Worm (Caenorhabditis elegans): ENCODE results near the gene clec-45.

The clec-45 gene

DNA sequence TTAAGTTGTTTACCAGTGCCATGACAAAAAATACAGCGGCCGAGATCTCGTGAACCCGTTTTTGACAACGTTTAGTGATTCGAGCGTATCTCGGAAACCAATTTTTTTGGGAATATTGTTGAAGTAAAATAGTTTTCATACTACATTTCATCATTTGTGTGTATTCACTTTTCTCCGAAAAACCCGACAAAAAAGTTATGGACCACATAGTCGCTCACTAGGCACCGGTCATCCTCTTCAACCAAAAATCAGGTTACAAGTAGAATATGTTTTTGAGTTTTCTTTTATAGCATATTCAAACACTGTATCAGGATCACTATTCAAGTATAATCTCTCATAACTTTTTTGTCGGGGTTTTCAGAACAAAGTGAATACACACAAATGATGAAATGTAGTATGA is 3.8 kb downstream of the clec-45 start:
- TF ChIP-seq ctbp-1 (GFP tag; IDR thresholded peaks at IDR 0.05) = no peak
- TF ChIP-seq unc-62 (GFP tag; optimal IDR thresholded peaks at IDR 0.05 in 1 of 2) = peak in 1 of 2 experiments; percentile 92
- no peak for TF ChIP-seq unc-62 (tag; optimal IDR thresholded peaks at IDR 0.05)

DNA sequence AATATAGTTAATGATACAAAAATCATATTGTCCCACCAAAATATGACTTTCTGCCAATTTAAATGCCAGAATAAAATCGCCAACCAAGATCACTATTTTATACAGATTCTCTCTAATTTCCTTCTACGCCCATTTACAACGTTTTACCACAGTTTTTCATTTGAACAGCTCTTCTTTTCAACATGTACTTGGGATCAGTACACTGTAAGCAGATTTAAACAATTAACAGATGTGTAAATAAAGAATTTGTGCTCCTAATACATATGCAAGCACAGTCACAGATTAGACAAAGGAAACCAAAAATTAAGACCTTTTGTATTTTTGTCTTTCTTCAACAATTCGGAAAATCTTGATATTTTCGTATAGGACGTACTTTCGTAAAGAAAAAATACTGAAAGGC is 5.5 kb downstream of the clec-45 start, which contains the start of gene F07C4.11:
Gene F07C4.11, minus strand, starts transcription at position 101 of the 400 bp plus-strand sequence.
- TF ChIP-seq ceh-82 (tag; optimal IDR thresholded peaks at IDR 0.05) = no peak
- TF ChIP-seq vab-7 (GFP tag; IDR thresholded peaks at IDR 0.05) = no peak
- no peak for TF ChIP-seq F49E8.2 (tag; optimal IDR thresholded peaks at IDR 0.05; ENCODE audit: borderline replicate concordance)
- TF ChIP-seq madf-5 (GFP tag; IDR thresholded peaks at IDR 0.05) = no peak
- no peak for TF ChIP-seq ceh-32 (tag; optimal IDR thresholded peaks at IDR 0.05; ENCODE audit: poor library complexity)
- TF ChIP-seq T26A8.4 (GFP tag; IDR thresholded peaks at IDR 0.05) = no peak
- TF ChIP-seq ceh-62 (tag; optimal IDR thresholded peaks at IDR 0.05) = no peak
- TF ChIP-seq Y5F2A.4 (GFP tag; optimal IDR thresholded peaks at IDR 0.05) = no peak
- TF ChIP-seq lin-1 (GFP tag; IDR thresholded peaks at IDR 0.05) = no peak
- TF ChIP-seq daf-19 (GFP tag; conservative IDR thresholded peaks at IDR 0.05) = no peak
- no peak for TF ChIP-seq fos-1 (tag; optimal IDR thresholded peaks at IDR 0.05)
- no peak for TF ChIP-seq aha-1 (tag)
- no peak for TF ChIP-seq ama-1 (optimal IDR thresholded peaks at IDR 0.05)
- no peak for TF ChIP-seq nhr-76 (tag; optimal IDR thresholded peaks at IDR 0.05)
- TF ChIP-seq rbr-2 (tag; optimal IDR thresholded peaks at IDR 0.05) = no peak
- no peak for TF ChIP-seq Y75B8A.6 (GFP tag; IDR thresholded peaks at IDR 0.05)
- TF ChIP-seq nhr-41 (GFP tag; IDR thresholded peaks at IDR 0.05) = no peak

DNA sequence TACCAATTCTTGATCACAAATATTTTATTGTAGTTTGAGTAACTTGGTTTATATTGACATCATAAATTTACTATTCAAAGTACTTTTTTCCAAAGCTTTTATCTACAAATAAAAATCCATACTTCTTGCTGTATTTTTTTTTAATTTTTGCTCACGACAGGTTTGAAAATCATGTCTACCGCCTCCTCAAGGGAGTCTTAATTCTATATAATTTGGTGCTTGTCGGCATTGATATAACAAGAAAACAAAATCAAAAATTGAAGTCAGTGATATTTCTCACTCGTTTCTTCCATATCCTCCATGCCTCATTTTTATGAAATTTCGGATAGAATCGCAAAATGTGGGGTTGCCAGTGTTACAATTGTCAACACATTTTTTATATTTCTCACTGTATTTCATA is 7.6 kb downstream of the clec-45 start, which contains the start of gene str-47:
Gene str-47, plus strand, starts transcription at position 301 of the 400 bp plus-strand sequence.
- no peak for TF ChIP-seq pha-4 (GFP tag; IDR thresholded peaks at IDR 0.05)
- TF ChIP-seq pha-4 (tag; optimal IDR thresholded peaks at IDR 0.05) = no peak
- TF ChIP-seq gei-8 (GFP tag; optimal IDR thresholded peaks at IDR 0.05) = no peak
- TF ChIP-seq nhr-76 (tag; optimal IDR thresholded peaks at IDR 0.05) = no peak

DNA sequence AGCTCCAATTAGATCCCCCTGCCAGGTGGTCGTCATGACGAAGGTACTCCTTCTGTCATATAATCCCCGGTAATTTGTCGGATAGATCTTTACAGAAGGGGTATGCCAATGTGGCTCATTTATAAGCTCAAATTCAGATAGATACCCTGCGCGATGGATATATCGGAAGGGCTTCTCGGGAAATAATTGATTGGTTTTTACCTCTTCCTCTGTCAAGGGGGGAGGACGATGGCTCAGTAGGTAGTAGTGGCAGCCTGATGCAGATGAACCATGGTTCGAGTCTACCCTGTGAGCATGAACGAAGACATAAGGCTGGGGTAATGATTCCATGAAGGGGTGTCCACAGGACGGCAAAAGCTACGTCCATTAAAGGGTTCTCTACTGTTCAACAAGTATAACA is 9.2 kb downstream of the clec-45 start:
- no peak for TF ChIP-seq ceh-44 (GFP tag; IDR thresholded peaks at IDR 0.05)
- no peak for TF ChIP-seq dmd-6 (GFP tag; IDR thresholded peaks at IDR 0.05)
- TF ChIP-seq ceh-32 (tag; optimal IDR thresholded peaks at IDR 0.05; ENCODE audit: poor library complexity) = no peak
- TF ChIP-seq zip-2 (tag; optimal IDR thresholded peaks at IDR 0.05) = no peak
- no peak for TF ChIP-seq Y48G9A.11 (GFP tag; IDR thresholded peaks at IDR 0.05)
- no peak for TF ChIP-seq mes-2 (tag; optimal IDR thresholded peaks at IDR 0.05; ENCODE audit: poor library complexity, severe bottlenecking)
- TF ChIP-seq Y75B8A.6 (GFP tag; IDR thresholded peaks at IDR 0.05) = no peak
- no peak for TF ChIP-seq lin-13 (GFP tag; optimal IDR thresholded peaks at IDR 0.05)
- no peak for TF ChIP-seq jun-1 (tag; optimal IDR thresholded peaks at IDR 0.05)
- TF ChIP-seq ztf-7 (tag; optimal IDR thresholded peaks at IDR 0.05) = no peak
- no peak for TF ChIP-seq hlh-11 (tag; optimal IDR thresholded peaks at IDR 0.05)
- TF ChIP-seq hmg-1.1 (GFP tag; IDR thresholded peaks at IDR 0.05) = no peak
- no peak for TF ChIP-seq gei-8 (GFP tag; optimal IDR thresholded peaks at IDR 0.05)

DNA sequence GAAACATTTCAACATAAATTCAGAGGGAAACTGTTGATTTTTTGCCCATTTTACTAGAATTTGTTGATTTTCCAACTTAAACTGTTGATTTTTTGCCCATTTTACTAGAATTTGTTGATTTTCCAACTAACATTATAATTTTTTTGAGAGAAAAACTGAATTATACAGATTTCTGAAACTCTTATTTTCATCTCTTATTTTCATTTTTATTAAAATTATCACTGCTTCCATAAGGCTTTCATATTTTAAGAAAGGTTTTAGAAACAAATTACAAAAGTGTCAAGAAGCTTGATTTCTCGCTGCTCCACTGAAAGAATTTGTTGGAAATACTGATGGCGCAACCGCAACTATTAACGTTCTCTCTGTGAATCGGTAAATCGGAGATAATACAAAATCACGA is 12.1 kb downstream of the clec-45 start:
- no peak for TF ChIP-seq dve-1 (tag; optimal IDR thresholded peaks at IDR 0.05; ENCODE audit: insufficient read depth)
- no peak for TF ChIP-seq nhr-10 (tag; optimal IDR thresholded peaks at IDR 0.05)
- TF ChIP-seq unc-62 (GFP tag; optimal IDR thresholded peaks at IDR 0.05 in 1 of 2) = peak in 1 of 2 experiments; percentile 96
- TF ChIP-seq unc-62 (tag; optimal IDR thresholded peaks at IDR 0.05) = no peak
